Worm (Caenorhabditis elegans): ENCODE results near the gene F54E4.4.

DNA sequence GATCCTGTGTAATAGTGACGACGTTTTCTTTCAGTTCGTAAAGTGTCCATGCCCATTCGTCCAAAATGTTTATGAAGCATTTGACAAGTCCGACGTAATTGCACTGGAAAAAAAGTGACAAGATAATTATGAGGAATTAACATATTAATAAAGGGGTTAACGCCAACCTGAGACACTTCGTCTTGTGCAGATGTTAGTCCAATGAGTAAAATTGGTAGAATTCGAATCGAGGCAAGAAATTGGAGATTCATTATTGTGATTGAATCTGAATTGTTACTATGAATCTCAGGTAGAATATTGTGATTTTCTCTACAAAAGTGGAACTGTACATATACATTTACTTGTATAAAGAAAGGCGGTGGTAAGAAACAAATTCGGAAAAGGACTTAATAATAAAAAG lies 9.1 kb downstream of the F54E4.4 start, which contains the start of gene F54E4.3:
- no peak for TF ChIP-seq efl-1 (GFP tag; optimal IDR thresholded peaks at IDR 0.05)
- TF ChIP-seq atf-7 (tag; optimal IDR thresholded peaks at IDR 0.05), result no peak
